Fruit fly (Drosophila melanogaster) whole organism, prepupa: ENCODE results near the gene sit.

ENCODE experiments used
- CG10669 ChIP-seq: fragments of 200-800 bp; sonication (Bioruptor generic); optimal IDR thresholded peaks from 3 replicates; lab custom pipeline; 2018; ENCODE audit warnings: missing biosample characterization, mild to moderate bottlenecking, missing genetic modification characterization, moderate library complexity
- CG3032 ChIP-seq: fragments of 200-800 bp; optimal IDR thresholded peaks from 2 replicates; lab custom pipeline; 2019; ENCODE audit warnings: missing biosample characterization, mild to moderate bottlenecking, missing genetic modification characterization, moderate library complexity
- CG6276 ChIP-seq: fragments of 200-800 bp; sonication (Bioruptor generic); optimal IDR thresholded peaks from 2 replicates; lab custom pipeline; 2017; ENCODE audit warnings: missing biosample characterization, mild to moderate bottlenecking, missing genetic modification characterization
- CG9139 ChIP-seq: fragments of 200-800 bp; sonication (Bioruptor generic); optimal IDR thresholded peaks from 3 replicates; lab custom pipeline; 2017; ENCODE audit warnings: missing biosample characterization, mild to moderate bottlenecking, missing genetic modification characterization
- Hr39 ChIP-seq: fragments of 200-800 bp; sonication (Bioruptor generic); optimal IDR thresholded peaks from 2 replicates; lab custom pipeline; 2016; ENCODE audit warnings: missing biosample characterization, missing genetic modification characterization
- acj6 ChIP-seq: fragments of 200-800 bp; sonication (Bioruptor generic); optimal IDR thresholded peaks from 3 replicates; lab custom pipeline; 2016; ENCODE audit warnings: missing biosample characterization, missing genetic modification characterization
- cyc ChIP-seq: fragments of 200-800 bp; sonication (Bioruptor generic); optimal IDR thresholded peaks from 3 replicates; lab custom pipeline; 2016; ENCODE audit warnings: missing biosample characterization, missing genetic modification characterization
- esn ChIP-seq: fragments of 200-800 bp; sonication (Bioruptor generic); optimal IDR thresholded peaks from 2 replicates; lab custom pipeline; 2016; ENCODE audit warnings: missing biosample characterization, mild to moderate bottlenecking, missing genetic modification characterization, moderate library complexity
- fd59A ChIP-seq: fragments of 200-800 bp; sonication (Bioruptor generic); optimal IDR thresholded peaks from 2 replicates; lab custom pipeline; 2017; ENCODE audit warnings: missing biosample characterization, mild to moderate bottlenecking, missing genetic modification characterization, missing genetic modification reagents

DNA sequence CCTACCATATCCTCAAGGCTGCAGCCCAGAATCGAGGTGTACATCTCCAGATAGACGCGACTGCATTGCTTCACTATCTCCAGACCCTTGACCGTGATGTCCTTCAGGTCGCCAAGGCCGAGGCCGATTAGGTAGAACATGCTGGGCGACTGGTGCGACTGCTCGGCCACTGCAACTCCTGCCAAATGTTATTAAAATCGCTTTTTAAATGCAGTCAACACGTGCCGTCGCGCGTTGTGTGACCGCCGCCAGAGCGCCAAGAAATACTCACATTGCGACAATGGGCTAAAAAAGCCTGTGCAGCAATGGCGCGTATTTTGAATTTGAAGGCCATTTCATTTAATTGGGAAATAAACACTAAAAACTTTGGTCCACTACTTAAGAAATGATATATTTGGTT is 20.6 kb upstream of the sit start, which contains the start of gene Dph5:
- no peak for TF ChIP-seq fd59A (GFP tag; lab: Kevin White, UChicago)
- TF ChIP-seq cyc (GFP tag; lab: Kevin White, UChicago): no peak
- no peak for TF ChIP-seq acj6 (GFP tag; lab: Kevin White, UChicago)
- no peak for TF ChIP-seq CG9139 (GFP tag; lab: Kevin White, UChicago)
- TF ChIP-seq esn (GFP tag; lab: Kevin White, UChicago): no peak
- TF ChIP-seq CG6276 (GFP tag; lab: Kevin White, UChicago): no peak
- TF ChIP-seq CG10669 (GFP tag; lab: Kevin White, UChicago): no peak
- TF ChIP-seq CG3032 (tag; lab: Kevin White, UChicago): no peak
- no peak for TF ChIP-seq Hr39
